Worm (Caenorhabditis elegans): ENCODE results near the gene plep-1.

plep-1 gene

ce11 chrII:4299227-4299703 lies 12.8 kb downstream of the plep-1 start, which contains the start of gene sco-1 (continued):
- TF ChIP-seq nhr-42 (GFP tag; IDR thresholded peaks at IDR 0.05) (peak; percentile 91), lin-13 (GFP tag; optimal IDR thresholded peaks at IDR 0.05) (peak; percentile 93), cey-2 (tag; optimal IDR thresholded peaks at IDR 0.05; ENCODE audit: borderline replicate concordance, insufficient read depth) (no peak), ZK546.5 (tag; optimal IDR thresholded peaks at IDR 0.05) (no peak), ces-1 (GFP tag; optimal IDR thresholded peaks at IDR 0.05) (peak; percentile 42), egl-43 (GFP tag; IDR thresholded peaks at IDR 0.05) (peak; percentile 86), nhr-48 (tag; optimal IDR thresholded peaks at IDR 0.05) (peak; percentile 70), nhr-28 (tag; optimal IDR thresholded peaks at IDR 0.05) (peak; percentile 81), dmd-9 (GFP tag; IDR thresholded peaks at IDR 0.05) (peak; percentile 94), nhr-6 (tag; optimal IDR thresholded peaks at IDR 0.05) (peak; percentile 91), nhr-237 (tag; optimal IDR thresholded peaks at IDR 0.05) (no peak), daf-8 (GFP tag; IDR thresholded peaks at IDR 0.05) (no peak), Y105C5A.15 (GFP tag; IDR thresholded peaks at IDR 0.05) (no peak), ceh-82 (tag; optimal IDR thresholded peaks at IDR 0.05) (no peak), duxl-1 (tag; optimal IDR thresholded peaks at IDR 0.05; ENCODE audit: poor library complexity) (peak; percentile 88), hmg-1.1 (GFP tag; IDR thresholded peaks at IDR 0.05) (peak; percentile 84), arid-1 (GFP tag; conservative IDR thresholded peaks at IDR 0.05) (peak; percentile 68; the same call in 1 of the 2 replicates), lin-1 (GFP tag; IDR thresholded peaks at IDR 0.05) (0 out of 2 replicates have a peak, but pooled peaks have one; percentile 66), lir-3 (tag; optimal IDR thresholded peaks at IDR 0.05) (peak; percentile 24), F44E2.7 (GFP tag; IDR thresholded peaks at IDR 0.05) (no peak), daf-16 (GFP tag; optimal IDR thresholded peaks at IDR 0.05) (peak in 1 of 2 experiments; percentile 94), daf-16 (tag; optimal IDR thresholded peaks at IDR 0.05) (peak; percentile 82), nhr-25 (tag; optimal IDR thresholded peaks at IDR 0.05; ENCODE audit: borderline replicate concordance, insufficient read depth) (peak; percentile 92), T20F7.1 (GFP tag; optimal IDR thresholded peaks at IDR 0.05) (no peak), lin-38 (GFP tag; IDR thresholded peaks at IDR 0.05) (peak; percentile 88), D1046.2 (GFP tag; IDR thresholded peaks at IDR 0.05) (peak; percentile 74; the same call in 1 of the 2 replicates), Y75B8A.6 (GFP tag; IDR thresholded peaks at IDR 0.05) (no peak), ztf-7 (tag; optimal IDR thresholded peaks at IDR 0.05) (peak; percentile 85), unc-39 (tag; optimal IDR thresholded peaks at IDR 0.05) (no peak), tag-97 (GFP tag; IDR thresholded peaks at IDR 0.05) (peak; percentile 95), F49E8.2 (tag; optimal IDR thresholded peaks at IDR 0.05; ENCODE audit: borderline replicate concordance) (peak; percentile 59), aha-1 (tag) (peak; percentile 93), R02D3.7 (tag; optimal IDR thresholded peaks at IDR 0.05) (peak; percentile 98), vab-7 (GFP tag; IDR thresholded peaks at IDR 0.05) (peak; percentile 79), dve-1 (tag; optimal IDR thresholded peaks at IDR 0.05; ENCODE audit: insufficient read depth) (peak; percentile 95), nhr-76 (tag; optimal IDR thresholded peaks at IDR 0.05) (no peak), ceh-20 (GFP tag; IDR thresholded peaks at IDR 0.05) (peak; percentile 94), nhr-111 (GFP tag; optimal IDR thresholded peaks at IDR 0.05) (no peak), zfp-3 (GFP tag; conservative IDR thresholded peaks at IDR 0.05) (peak; percentile 87; the same call in 1 of the 2 replicates), nhr-77 (tag; optimal IDR thresholded peaks at IDR 0.05) (peak; percentile 93), lsy-2 (tag; optimal IDR thresholded peaks at IDR 0.05) (peak; percentile 80 to 97), zip-11 (GFP tag; IDR thresholded peaks at IDR 0.05) (no peak), fos-1 (tag; optimal IDR thresholded peaks at IDR 0.05) (no peak), nhr-11 (tag; optimal IDR thresholded peaks at IDR 0.05) (peak; percentile 90), snpc-1.2 (GFP tag; IDR thresholded peaks at IDR 0.05) (0 out of 2 replicates have a peak, but pooled peaks have one; percentile 16), daf-19 (GFP tag; conservative IDR thresholded peaks at IDR 0.05) (no peak), pha-4 (GFP tag; IDR thresholded peaks at IDR 0.05) (peak; percentile 87), pha-4 (tag; optimal IDR thresholded peaks at IDR 0.05) (peak; percentile 82), lim-7 (GFP tag; IDR thresholded peaks at IDR 0.05) (0 out of 2 replicates have a peak, but pooled peaks have one; percentile 34), ceh-28 (tag; optimal IDR thresholded peaks at IDR 0.05) (no peak), mxl-2 (GFP tag; conservative IDR thresholded peaks at IDR 0.05) (0 out of 2 replicates have a peak, but pooled peaks have one; percentile 11)

Data from whole organism, L4 larva.